Fruit fly (Drosophila melanogaster) whole organism, embryonic: Measurements from ENCODE around the gene CG17637.
A peak's percentile ranks its signal among the peaks of the same experiment; 100 is the strongest.

Experiments used
- Atf-2 ChIP-seq: fragments of 200-800 bp; sonication (Bioruptor generic); optimal IDR thresholded peaks from 2 replicates; lab custom pipeline; 2016; ENCODE audit warnings: missing biosample characterization, missing genetic modification characterization
- Blimp-1 ChIP-seq: fragments of 200-800 bp; sonication (Bioruptor generic); optimal IDR thresholded peaks from 3 replicates; lab custom pipeline; 2018; ENCODE audit warnings: missing biosample characterization, missing genetic modification characterization, mild to moderate bottlenecking, moderate library complexity, missing genetic modification reagents
- CG11696 ChIP-seq: fragments of 200-800 bp; sonication (Bioruptor generic); IDR thresholded peaks from 2 replicates; pipeline ENCODE4 v1.3.6; 2022; ENCODE audit warnings: missing biosample characterization, missing genetic modification characterization
- CG11723 ChIP-seq: fragments of 200-800 bp; sonication (Bioruptor generic); optimal IDR thresholded peaks from 2 replicates; lab custom pipeline; 2017; ENCODE audit warnings: missing biosample characterization, mild to moderate bottlenecking, missing genetic modification characterization
- CG13287 ChIP-seq: fragments of 200-800 bp; sonication (Bioruptor generic); IDR thresholded peaks from 2 replicates; pipeline ENCODE4 v1.3.6; 2022; ENCODE audit warnings: missing biosample characterization, missing genetic modification characterization; ENCODE audit not compliant: partially characterized antibody
- CG13894 ChIP-seq: fragments of 200-800 bp; sonication (Bioruptor generic); optimal IDR thresholded peaks from 3 replicates; lab custom pipeline; 2018; ENCODE audit warnings: missing biosample characterization, mild to moderate bottlenecking, missing genetic modification characterization, moderate library complexity
- CG1603 ChIP-seq: fragments of 200-800 bp; sonication (Bioruptor generic); optimal IDR thresholded peaks from 2 replicates; lab custom pipeline; 2019; ENCODE audit warnings: missing biosample characterization, mild to moderate bottlenecking, missing genetic modification characterization, moderate library complexity
- CG17361 ChIP-seq: fragments of 200-800 bp; sonication (Bioruptor generic); IDR thresholded peaks from 3 replicates; pipeline ENCODE4 v1.3.6; 2022; ENCODE audit warnings: missing biosample characterization, missing genetic modification characterization
- CG17385 ChIP-seq: fragments of 200-800 bp; sonication (Bioruptor generic); optimal IDR thresholded peaks from 3 replicates; lab custom pipeline; 2018; ENCODE audit warnings: missing biosample characterization, mild to moderate bottlenecking, missing genetic modification characterization
- CG18599 ChIP-seq: fragments of 200-800 bp; sonication (Bioruptor generic); optimal IDR thresholded peaks from 3 replicates; lab custom pipeline; 2017; ENCODE audit warnings: missing biosample characterization, missing genetic modification characterization, mild to moderate bottlenecking, moderate library complexity, missing genetic modification reagents
- CG18764 ChIP-seq: fragments of 200-800 bp; sonication (Bioruptor generic); optimal IDR thresholded peaks from 3 replicates; lab custom pipeline; 2016; ENCODE audit warnings: missing biosample characterization, missing genetic modification characterization
- CG2116 ChIP-seq: fragments of 200-800 bp; sonication (Bioruptor generic); optimal IDR thresholded peaks from 3 replicates; lab custom pipeline; 2018; ENCODE audit warnings: missing biosample characterization, mild to moderate bottlenecking, missing genetic modification characterization
- CG34224 ChIP-seq: fragments of 200-800 bp; sonication (Bioruptor generic); IDR thresholded peaks from 3 replicates; pipeline ENCODE4 v1.3.6; 2022; ENCODE audit warnings: missing biosample characterization, missing genetic modification characterization; ENCODE audit not compliant: partially characterized antibody
- CG34376 ChIP-seq: fragments of 200-800 bp; sonication (Bioruptor generic); optimal IDR thresholded peaks from 2 replicates; lab custom pipeline; 2018; ENCODE audit warnings: missing biosample characterization, mild to moderate bottlenecking, missing genetic modification characterization
- CG3726 ChIP-seq: fragments of 200-800 bp; sonication (Bioruptor generic); IDR thresholded peaks from 3 replicates; pipeline ENCODE4, ENCODE4 v1.3.6; 2022; ENCODE audit warnings: missing biosample characterization, missing genetic modification characterization
- CG4404 ChIP-seq: fragments of 200-800 bp; sonication (Bioruptor generic); IDR thresholded peaks from 2 replicates; pipeline ENCODE4 v1.3.6; 2022; ENCODE audit warnings: missing biosample characterization, missing genetic modification characterization
- CG7928 ChIP-seq: fragments of 200-800 bp; sonication (Bioruptor generic); optimal IDR thresholded peaks from 2 replicates; lab custom pipeline; 2017; ENCODE audit warnings: missing biosample characterization, mild to moderate bottlenecking, missing genetic modification characterization
- CG8478 ChIP-seq: fragments of >200 bp; optimal IDR thresholded peaks from 2 replicates; lab custom pipeline; 2018
- CG9215 ChIP-seq: fragments of 200-800 bp; sonication (Bioruptor generic); IDR thresholded peaks from 2 replicates; pipeline ENCODE4 v1.3.6; 2022; ENCODE audit warnings: missing biosample characterization, missing genetic modification characterization
- CG9727 ChIP-seq: fragments of 200-800 bp; sonication (Bioruptor generic); optimal IDR thresholded peaks from 3 replicates; lab custom pipeline; 2017; ENCODE audit warnings: missing biosample characterization, mild to moderate bottlenecking, missing genetic modification characterization
- CoRest ChIP-seq: fragments of 200-800 bp; sonication (Bioruptor generic); optimal IDR thresholded peaks from 3 replicates; lab custom pipeline; 2018; ENCODE audit warnings: missing biosample characterization, mild to moderate bottlenecking, missing genetic modification characterization, moderate library complexity
- Dip3 ChIP-seq: fragments of 200-800 bp; sonication (Bioruptor generic); optimal IDR thresholded peaks from 3 replicates; lab custom pipeline; 2016; ENCODE audit warnings: missing biosample characterization, missing genetic modification characterization
- E2f1 ChIP-seq: fragments of 200-800 bp; sonication (Bioruptor generic); IDR thresholded peaks from 2 replicates; pipeline ENCODE4 v1.3.6; 2022; ENCODE audit warnings: missing biosample characterization, missing genetic modification characterization
- HLH4C ChIP-seq: fragments of 200-800 bp; sonication (Bioruptor generic); IDR thresholded peaks from 3 replicates; pipeline ENCODE4 v1.3.6; 2022; ENCODE audit warnings: missing biosample characterization, missing genetic modification characterization; ENCODE audit not compliant: partially characterized antibody
- Hand ChIP-seq: fragments of 200-800 bp; sonication (Bioruptor generic); optimal IDR thresholded peaks from 2 replicates; lab custom pipeline; 2017; ENCODE audit warnings: mild to moderate bottlenecking, missing biosample characterization, missing genetic modification reagents, missing genetic modification characterization
- HmgZ ChIP-seq: fragments of 200-800 bp; sonication (Bioruptor generic); optimal IDR thresholded peaks from 2 replicates; lab custom pipeline; 2018; ENCODE audit warnings: missing biosample characterization, mild to moderate bottlenecking, missing genetic modification characterization
- Hr3 ChIP-seq: fragments of 200-800 bp; sonication (Bioruptor generic); optimal IDR thresholded peaks from 3 replicates; lab custom pipeline; 2016; ENCODE audit warnings: missing biosample characterization, missing genetic modification characterization
- Hr78 ChIP-seq, 2 experiments: fragments of 200-800 bp in 1 of 2; fragments of >200 bp in 1 of 2; sonication (Bioruptor generic) in 1 of 2; optimal IDR thresholded peaks; 2 replicates each; lab custom pipeline; 2017 to 2019; ENCODE audit warnings: missing biosample characterization in 2 of 2, missing genetic modification characterization in 2 of 2, mild to moderate bottlenecking in 1 of 2, moderate library complexity in 1 of 2
- MBD-R2 ChIP-seq: fragments of 200-800 bp; sonication (Bioruptor generic); IDR thresholded peaks from 2 replicates; pipeline ENCODE4 v1.3.6; 2022; ENCODE audit warnings: missing biosample characterization, missing genetic modification characterization
- Sin3A ChIP-seq: fragments of >200 bp; optimal IDR thresholded peaks from 2 replicates; lab custom pipeline; 2018
- ato ChIP-seq: fragments of 200-800 bp; sonication (Bioruptor generic); IDR thresholded peaks from 2 replicates; pipeline ENCODE4 v1.3.6; 2022; ENCODE audit warnings: missing biosample characterization, missing genetic modification characterization; ENCODE audit not compliant: partially characterized antibody
- chn ChIP-seq: fragments of 200-800 bp; sonication (Bioruptor generic); optimal IDR thresholded peaks from 2 replicates; lab custom pipeline; 2016; ENCODE audit warnings: missing biosample characterization, missing genetic modification characterization
- dm ChIP-seq: fragments of 200-800 bp; sonication (Bioruptor generic); optimal IDR thresholded peaks from 3 replicates; lab custom pipeline; 2016; ENCODE audit warnings: missing biosample characterization, missing genetic modification characterization
- dmrt11E ChIP-seq: fragments of 200-800 bp; sonication (Bioruptor generic); optimal IDR thresholded peaks from 3 replicates; lab custom pipeline; 2018; ENCODE audit warnings: missing biosample characterization, mild to moderate bottlenecking, missing genetic modification characterization, moderate library complexity
- fd102C ChIP-seq: fragments of 200-800 bp; sonication (Bioruptor generic); optimal IDR thresholded peaks from 2 replicates; lab custom pipeline; 2018; ENCODE audit warnings: missing biosample characterization, mild to moderate bottlenecking, missing genetic modification characterization, moderate library complexity
- gfzf ChIP-seq: fragments of 200-800 bp; sonication (Bioruptor generic); optimal IDR thresholded peaks from 2 replicates; lab custom pipeline; 2016; ENCODE audit warnings: missing biosample characterization, mild to moderate bottlenecking, missing genetic modification characterization, moderate library complexity
- hbn ChIP-seq: fragments of 200-800 bp; sonication (Bioruptor generic); IDR thresholded peaks from 2 replicates; pipeline ENCODE4 v1.3.6; 2022; ENCODE audit warnings: missing biosample characterization, missing genetic modification characterization; ENCODE audit not compliant: partially characterized antibody
- knrl ChIP-seq: fragments of 200-800 bp; sonication (Bioruptor generic); IDR thresholded peaks from 3 replicates; pipeline ENCODE4 v1.3.6; 2022; ENCODE audit warnings: missing biosample characterization, missing genetic modification characterization; ENCODE audit not compliant: partially characterized antibody
- lilli ChIP-seq: fragments of 200-800 bp; sonication (Bioruptor generic); optimal IDR thresholded peaks from 3 replicates; lab custom pipeline; 2016; ENCODE audit warnings: missing biosample characterization, missing genetic modification characterization
- lov ChIP-seq, 2 experiments: fragments of 200-800 bp in 1 of 2; fragments of >200 bp in 1 of 2; sonication (Bioruptor generic) in 1 of 2; IDR thresholded peaks in 1 of 2; optimal IDR thresholded peaks in 1 of 2; 2 replicates in 1 of 2; 3 replicates in 1 of 2; pipeline versions ENCODE4 v1.3.6 to Lab custom; 2017 to 2022; ENCODE audit warnings: missing biosample characterization in 1 of 2, missing genetic modification characterization in 1 of 2
- oc ChIP-seq: fragments of 200-800 bp; sonication (Bioruptor generic); optimal IDR thresholded peaks from 2 replicates; lab custom pipeline; 2018; ENCODE audit warnings: missing biosample characterization, mild to moderate bottlenecking, missing genetic modification characterization, moderate library complexity
- pfk ChIP-seq: fragments of 200-800 bp; sonication (Bioruptor generic); optimal IDR thresholded peaks from 2 replicates; lab custom pipeline; 2018; ENCODE audit warnings: missing biosample characterization, mild to moderate bottlenecking, missing genetic modification characterization, moderate library complexity
- ro ChIP-seq: fragments of 200-800 bp; sonication (Bioruptor generic); IDR thresholded peaks from 2 replicates; pipeline ENCODE4 v1.3.6; 2022; ENCODE audit warnings: missing biosample characterization, missing genetic modification characterization
- slbo ChIP-seq: fragments of 200-800 bp; sonication (Bioruptor generic); IDR thresholded peaks from 2 replicates; pipeline ENCODE4 v1.3.6; 2022; ENCODE audit warnings: missing biosample characterization, missing genetic modification characterization
- tgo ChIP-seq: fragments of 200-800 bp; sonication (Bioruptor generic); IDR thresholded peaks from 3 replicates; pipeline ENCODE4 v1.3.6; 2022; ENCODE audit warnings: missing biosample characterization, missing genetic modification characterization
- twi ChIP-seq: fragments of 200-800 bp; optimal IDR thresholded peaks from 2 replicates; lab custom pipeline; 2019; ENCODE audit warnings: missing biosample characterization, mild to moderate bottlenecking, missing genetic modification characterization, moderate library complexity
- vnd ChIP-seq: fragments of 200-800 bp; sonication (Bioruptor generic); IDR thresholded peaks from 3 replicates; pipeline ENCODE4 v1.3.6; 2022; ENCODE audit warnings: missing biosample characterization, missing genetic modification characterization; ENCODE audit not compliant: partially characterized antibody
- z ChIP-seq: fragments of 200-800 bp; sonication (Bioruptor generic); IDR thresholded peaks from 3 replicates; pipeline ENCODE4 v1.3.6; 2022; ENCODE audit warnings: missing biosample characterization, missing genetic modification characterization

Gene CG17637

dm6 chr3L:20517897-20518804 is 14.2 kb downstream of the CG17637 start:
- TF ChIP-seq Sin3A (lab: Kevin White, UChicago) = no peak
- peak; percentile 61 for TF ChIP-seq CG17385 (GFP tag; lab: Kevin White, UChicago)
- TF ChIP-seq CG13894 (tag; lab: Kevin White, UChicago) = no peak
- peak; percentile 24 for TF ChIP-seq Dip3
- TF ChIP-seq CG18764 (GFP tag; lab: Kevin White, UChicago) = no peak
- no peak for TF ChIP-seq CG4404 (GFP tag; lab: Robert Waterston, UW)
- no peak for TF ChIP-seq z (GFP tag; lab: Robert Waterston, UW)
- peak; percentile 5 for TF ChIP-seq dmrt11E (tag; lab: Kevin White, UChicago)
- TF ChIP-seq slbo = peak; percentile 52; the same call in 1 of the 2 replicates
- peak; percentile 22 for TF ChIP-seq Hand (GFP tag; lab: Kevin White, UChicago)
- TF ChIP-seq CG1603 (tag; lab: Kevin White, UChicago) = no peak
- peak; percentile 51; the same call in 1 of the 2 replicates for TF ChIP-seq CG11696 (GFP tag; lab: Robert Waterston, UW)
- TF ChIP-seq CG34224 (GFP tag; lab: Robert Waterston, UW) = no peak
- 0 out of 2 replicates have a peak, but pooled peaks have one; percentile 9 for TF ChIP-seq CG9215 (GFP tag; lab: Robert Waterston, UW)
- peak; percentile 12 for TF ChIP-seq Blimp-1
- no peak for TF ChIP-seq oc (tag; lab: Kevin White, UChicago)
- TF ChIP-seq pfk (GFP tag; lab: Kevin White, UChicago) = no peak
- TF ChIP-seq chn (GFP tag; lab: Kevin White, UChicago) = no peak
- TF ChIP-seq lov (optimal IDR thresholded peaks at IDR 0.05; lab: Kevin White, UChicago) = no peak
- no peak for TF ChIP-seq lov (GFP tag; IDR thresholded peaks at IDR 0.05; lab: Robert Waterston, UW)
- TF ChIP-seq HmgZ (tag; lab: Kevin White, UChicago) = no peak
- TF ChIP-seq CG7928 (GFP tag; lab: Kevin White, UChicago) = peak; percentile 14
- no peak for TF ChIP-seq CG18599
- peak; percentile 5 for TF ChIP-seq CG2116
- TF ChIP-seq gfzf (GFP tag; lab: Kevin White, UChicago) = no peak
- TF ChIP-seq fd102C = no peak
- no peak for TF ChIP-seq CG13287 (GFP tag; lab: Robert Waterston, UW)
- peak; percentile 13 for TF ChIP-seq CG9727 (GFP tag; lab: Kevin White, UChicago)
- peak; percentile 6 for TF ChIP-seq Hr3 (GFP tag; lab: Kevin White, UChicago)
- TF ChIP-seq lilli = peak; percentile 32
- no peak for TF ChIP-seq HLH4C
- no peak for TF ChIP-seq tgo (GFP tag; lab: Robert Waterston, UW)
- TF ChIP-seq CG17361 = no peak; the same call in 2 of the 3 replicates
- no peak for TF ChIP-seq MBD-R2
- TF ChIP-seq knrl (GFP tag; lab: Robert Waterston, UW) = no peak
- TF ChIP-seq hbn (GFP tag; lab: Robert Waterston, UW) = no peak
- TF ChIP-seq dm = no peak
- TF ChIP-seq Hr78 (GFP tag; optimal IDR thresholded peaks at IDR 0.05; lab: Kevin White, UChicago) = no peak
- TF ChIP-seq ato (GFP tag; lab: Robert Waterston, UW) = no peak
- TF ChIP-seq vnd = no peak
- no peak for TF ChIP-seq twi (tag; lab: Kevin White, UChicago)
- TF ChIP-seq CG34376 (GFP tag; lab: Kevin White, UChicago) = no peak
- no peak for TF ChIP-seq CG8478 (lab: Kevin White, UChicago)
- peak; percentile 1 for TF ChIP-seq CoRest (tag; lab: Kevin White, UChicago)
- TF ChIP-seq CG3726 (GFP tag; lab: Robert Waterston, UW) = no peak
- no peak for TF ChIP-seq ro (GFP tag; lab: Robert Waterston, UW)
- no peak for TF ChIP-seq E2f1 (GFP tag; lab: Robert Waterston, UW)
- no peak for TF ChIP-seq Atf-2 (GFP tag; lab: Kevin White, UChicago)
- TF ChIP-seq CG11723 (GFP tag; lab: Kevin White, UChicago) = no peak
